Fruit fly (Drosophila melanogaster) whole organism, embryonic: ENCODE measurements around the gene CG32984.

Experiments used
- CG10147 ChIP-seq: fragments of 200-800 bp; sonication (Bioruptor generic); optimal IDR thresholded peaks from 2 replicates; lab custom pipeline; 2019; ENCODE audit warnings: missing biosample characterization, mild to moderate bottlenecking, missing genetic modification characterization, moderate library complexity
- CG10565 ChIP-seq: fragments of 200-800 bp; sonication (Bioruptor generic); optimal IDR thresholded peaks from 3 replicates; lab custom pipeline; 2016; ENCODE audit warnings: missing biosample characterization, mild to moderate bottlenecking, missing genetic modification characterization
- CG11247 ChIP-seq: fragments of 200-800 bp; sonication (Bioruptor generic); IDR thresholded peaks from 2 replicates; pipeline ENCODE4 v1.3.6; 2022; ENCODE audit warnings: missing biosample characterization, missing genetic modification characterization
- CG12236 ChIP-seq: fragments of 200-800 bp; sonication (Bioruptor generic); optimal IDR thresholded peaks from 2 replicates; lab custom pipeline; 2016; ENCODE audit warnings: missing biosample characterization, missing genetic modification characterization
- CG13123 ChIP-seq: fragments of 200-800 bp; sonication (Bioruptor generic); optimal IDR thresholded peaks from 2 replicates; lab custom pipeline; 2016; ENCODE audit warnings: missing biosample characterization, missing genetic modification characterization
- CG14014 ChIP-seq: fragments of 200-800 bp; sonication (Bioruptor generic); IDR thresholded peaks from 2 replicates; pipeline ENCODE4 v1.3.6; 2022; ENCODE audit warnings: missing biosample characterization, missing genetic modification characterization
- CG1529 ChIP-seq: fragments of 200-800 bp; sonication (Bioruptor generic); optimal IDR thresholded peaks from 3 replicates; lab custom pipeline; 2018; ENCODE audit warnings: missing biosample characterization, missing genetic modification characterization
- CG16863 ChIP-seq: fragments of 200-800 bp; sonication (Bioruptor generic); optimal IDR thresholded peaks from 3 replicates; lab custom pipeline; 2016; ENCODE audit warnings: missing biosample characterization, missing genetic modification characterization
- CG17361 ChIP-seq: fragments of 200-800 bp; sonication (Bioruptor generic); IDR thresholded peaks from 3 replicates; pipeline ENCODE4 v1.3.6; 2022; ENCODE audit warnings: missing biosample characterization, missing genetic modification characterization
- CG18764 ChIP-seq: fragments of 200-800 bp; sonication (Bioruptor generic); optimal IDR thresholded peaks from 3 replicates; lab custom pipeline; 2016; ENCODE audit warnings: missing biosample characterization, missing genetic modification characterization
- CG2202 ChIP-seq: fragments of 200-800 bp; sonication (Bioruptor generic); optimal IDR thresholded peaks from 2 replicates; lab custom pipeline; 2018; ENCODE audit warnings: missing biosample characterization, mild to moderate bottlenecking, missing genetic modification characterization
- CG30403 ChIP-seq: fragments of 200-800 bp; sonication (Bioruptor generic); optimal IDR thresholded peaks from 3 replicates; lab custom pipeline; 2016; ENCODE audit warnings: missing biosample characterization, missing genetic modification characterization
- CG3065 ChIP-seq: fragments of 200-800 bp; sonication (Bioruptor generic); optimal IDR thresholded peaks from 2 replicates; lab custom pipeline; 2016; ENCODE audit warnings: missing biosample characterization, missing genetic modification characterization
- CG4707 ChIP-seq: fragments of 200-800 bp; sonication (Bioruptor generic); optimal IDR thresholded peaks from 2 replicates; lab custom pipeline; 2018; ENCODE audit warnings: missing biosample characterization, mild to moderate bottlenecking, missing genetic modification characterization, moderate library complexity
- CG4820 ChIP-seq: fragments of 200-800 bp; sonication (Bioruptor generic); optimal IDR thresholded peaks from 3 replicates; lab custom pipeline; 2016; ENCODE audit warnings: missing biosample characterization, missing genetic modification characterization
- CG4854 ChIP-seq: fragments of 200-800 bp; sonication (Bioruptor generic); optimal IDR thresholded peaks from 2 replicates; lab custom pipeline; 2016; ENCODE audit warnings: missing biosample characterization, missing genetic modification characterization, inconsistent platforms
- CG6765 ChIP-seq: fragments of 200-800 bp; sonication (Bioruptor generic); optimal IDR thresholded peaks from 3 replicates; lab custom pipeline; 2017; ENCODE audit warnings: missing biosample characterization, mild to moderate bottlenecking, missing genetic modification characterization
- CG8089 ChIP-seq: fragments of 200-800 bp; sonication (Bioruptor generic); optimal IDR thresholded peaks from 3 replicates; lab custom pipeline; 2016; ENCODE audit warnings: missing biosample characterization, missing genetic modification characterization
- CG8281 ChIP-seq: fragments of 200-800 bp; sonication (Bioruptor generic); optimal IDR thresholded peaks from 2 replicates; lab custom pipeline; 2018; ENCODE audit warnings: missing biosample characterization, mild to moderate bottlenecking, missing genetic modification characterization, moderate library complexity
- CG8290 ChIP-seq, 3 experiments: fragments of 200-800 bp; sonication (Bioruptor generic); optimal IDR thresholded peaks; 2 replicates each; lab custom pipeline; 2016 to 2019; ENCODE audit warnings: missing biosample characterization in 3 of 3, missing genetic modification characterization in 3 of 3, mild to moderate bottlenecking in 2 of 3, moderate library complexity in 1 of 3
- CG9797 ChIP-seq: fragments of 200-800 bp; sonication (Bioruptor generic); optimal IDR thresholded peaks from 3 replicates; lab custom pipeline; 2018; ENCODE audit warnings: missing biosample characterization, mild to moderate bottlenecking, missing genetic modification characterization
- Dad ChIP-seq: fragments of 200-800 bp; sonication (Bioruptor generic); optimal IDR thresholded peaks from 3 replicates; lab custom pipeline; 2016; ENCODE audit warnings: missing biosample characterization, missing genetic modification characterization
- Dip2 ChIP-seq: fragments of 200-800 bp; sonication (Bioruptor generic); IDR thresholded peaks from 2 replicates; pipeline ENCODE4 v1.3.6; 2022; ENCODE audit warnings: missing biosample characterization, missing genetic modification characterization
- Ets65A ChIP-seq: fragments of 200-800 bp; sonication (Bioruptor generic); peaks from one replicate; lab custom pipeline; 2016; ENCODE audit warnings: missing biosample characterization, missing genetic modification characterization
- GATAe ChIP-seq: fragments of 200-800 bp; sonication (Bioruptor generic); conservative IDR thresholded peaks from 2 replicates; pipeline ENCODE4 v1.3.6; 2022; ENCODE audit warnings: missing biosample characterization, missing genetic modification characterization
- Hand ChIP-seq: fragments of 200-800 bp; sonication (Bioruptor generic); optimal IDR thresholded peaks from 2 replicates; lab custom pipeline; 2017; ENCODE audit warnings: mild to moderate bottlenecking, missing biosample characterization, missing genetic modification reagents, missing genetic modification characterization
- Med ChIP-seq: fragments of 200-800 bp; sonication (Bioruptor generic); peaks from one replicate; lab custom pipeline; 2016; ENCODE audit warnings: missing biosample characterization, missing genetic modification characterization, mild to moderate bottlenecking, inconsistent platforms, moderate library complexity
- Opbp ChIP-seq: fragments of 200-800 bp; sonication (Bioruptor generic); IDR thresholded peaks from 3 replicates; pipeline ENCODE4 v1.3.6; 2022; ENCODE audit warnings: missing biosample characterization, missing genetic modification characterization; ENCODE audit not compliant: partially characterized antibody
- Pdp1 ChIP-seq, 2 experiments: fragments of 200-800 bp; sonication (Bioruptor generic); optimal IDR thresholded peaks; 3 replicates each; lab custom pipeline; 2016; ENCODE audit warnings: missing biosample characterization in 2 of 2, missing genetic modification characterization in 2 of 2, mild to moderate bottlenecking in 1 of 2, moderate library complexity in 1 of 2
- Rx ChIP-seq: fragments of 200-800 bp; sonication (Bioruptor generic); IDR thresholded peaks from 2 replicates; pipeline ENCODE4 v1.3.6; 2022; ENCODE audit warnings: missing biosample characterization, missing genetic modification characterization
- Xrp1 ChIP-seq: fragments of 200-800 bp; sonication (Bioruptor generic); IDR thresholded peaks from 2 replicates; pipeline ENCODE4 v1.3.6; 2022; ENCODE audit warnings: missing biosample characterization, missing genetic modification characterization
- cato ChIP-seq: fragments of 200-800 bp; sonication (Bioruptor generic); optimal IDR thresholded peaks from 2 replicates; lab custom pipeline; 2016; ENCODE audit warnings: missing biosample characterization, missing genetic modification characterization, borderline replicate concordance
- cg ChIP-seq: fragments of 200-800 bp; sonication (Bioruptor generic); optimal IDR thresholded peaks from 3 replicates; lab custom pipeline; 2019; ENCODE audit warnings: missing biosample characterization, mild to moderate bottlenecking, missing genetic modification characterization, moderate library complexity
- crol ChIP-seq: fragments of 200-800 bp; sonication (Bioruptor generic); IDR thresholded peaks from 2 replicates; pipeline ENCODE4 v1.3.6; 2022; ENCODE audit warnings: missing biosample characterization, missing genetic modification characterization
- danr ChIP-seq: fragments of 200-800 bp; sonication (Bioruptor generic); IDR thresholded peaks from 2 replicates; pipeline ENCODE4 v1.3.6; 2022; ENCODE audit warnings: missing biosample characterization, missing genetic modification characterization
- dmrt11E ChIP-seq: fragments of 200-800 bp; sonication (Bioruptor generic); optimal IDR thresholded peaks from 3 replicates; lab custom pipeline; 2018; ENCODE audit warnings: missing biosample characterization, mild to moderate bottlenecking, missing genetic modification characterization, moderate library complexity
- esg ChIP-seq: fragments of 200-800 bp; sonication (Bioruptor generic); conservative IDR thresholded peaks from 2 replicates; pipeline ENCODE4 v1.3.6; 2022; ENCODE audit warnings: missing biosample characterization, missing genetic modification characterization
- exex ChIP-seq: fragments of 200-800 bp; sonication (Bioruptor generic); optimal IDR thresholded peaks from 4 replicates; lab custom pipeline; 2018; ENCODE audit warnings: missing biosample characterization, mild to moderate bottlenecking, missing genetic modification characterization, moderate library complexity
- fd64A ChIP-seq: fragments of 200-800 bp; sonication (Bioruptor generic); optimal IDR thresholded peaks from 3 replicates; lab custom pipeline; 2018; ENCODE audit warnings: missing biosample characterization, mild to moderate bottlenecking, missing genetic modification characterization
- fd96Cb ChIP-seq: fragments of 200-800 bp; sonication (Bioruptor generic); optimal IDR thresholded peaks from 2 replicates; lab custom pipeline; 2018; ENCODE audit warnings: missing biosample characterization, mild to moderate bottlenecking, missing genetic modification characterization, moderate library complexity
- gfzf ChIP-seq: fragments of 200-800 bp; sonication (Bioruptor generic); optimal IDR thresholded peaks from 2 replicates; lab custom pipeline; 2016; ENCODE audit warnings: missing biosample characterization, mild to moderate bottlenecking, missing genetic modification characterization, moderate library complexity
- gsb ChIP-seq: fragments of 200-800 bp; sonication (Bioruptor generic); IDR thresholded peaks from 2 replicates; pipeline ENCODE4 v1.3.6; 2022; ENCODE audit warnings: missing biosample characterization, missing genetic modification characterization
- ken ChIP-seq: fragments of 200-800 bp; sonication (Bioruptor generic); IDR thresholded peaks from 3 replicates; pipeline ENCODE4 v1.3.6; 2022; ENCODE audit warnings: missing biosample characterization, missing genetic modification characterization
- lab ChIP-seq: fragments of 200-800 bp; sonication (Bioruptor generic); optimal IDR thresholded peaks from 3 replicates; lab custom pipeline; 2017; ENCODE audit warnings: missing biosample characterization, missing genetic modification characterization, mild to moderate bottlenecking, moderate library complexity, missing genetic modification reagents
- odd ChIP-seq: fragments of 200-800 bp; sonication (Bioruptor generic); optimal IDR thresholded peaks from 2 replicates; lab custom pipeline; 2017; ENCODE audit warnings: missing biosample characterization, mild to moderate bottlenecking, missing genetic modification characterization
- p53 ChIP-seq: fragments of 200-800 bp; sonication (Bioruptor generic); optimal IDR thresholded peaks from 2 replicates; lab custom pipeline; 2016; ENCODE audit warnings: missing biosample characterization, missing genetic modification characterization
- ranshi ChIP-seq: fragments of 200-800 bp; sonication (Bioruptor generic); IDR thresholded peaks from 2 replicates; pipeline ENCODE4 v1.3.6; 2022; ENCODE audit warnings: missing biosample characterization, missing genetic modification characterization
- sim ChIP-seq: fragments of 200-800 bp; sonication (Bioruptor generic); IDR thresholded peaks from 2 replicates; pipeline ENCODE4 v1.3.6; 2022; ENCODE audit warnings: missing biosample characterization, missing genetic modification characterization
- slp2 ChIP-seq: fragments of 200-800 bp; sonication (Bioruptor generic); optimal IDR thresholded peaks from 2 replicates; lab custom pipeline; 2016; ENCODE audit warnings: missing biosample characterization, missing genetic modification characterization
- vnd ChIP-seq: fragments of 200-800 bp; sonication (Bioruptor generic); IDR thresholded peaks from 3 replicates; pipeline ENCODE4 v1.3.6; 2022; ENCODE audit warnings: missing biosample characterization, missing genetic modification characterization; ENCODE audit not compliant: partially characterized antibody
- z ChIP-seq: fragments of 200-800 bp; sonication (Bioruptor generic); IDR thresholded peaks from 3 replicates; pipeline ENCODE4 v1.3.6; 2022; ENCODE audit warnings: missing biosample characterization, missing genetic modification characterization
- zen ChIP-seq: fragments of 200-800 bp; sonication (Bioruptor generic); optimal IDR thresholded peaks from 3 replicates; lab custom pipeline; 2018; ENCODE audit warnings: missing biosample characterization, mild to moderate bottlenecking, missing genetic modification characterization, moderate library complexity

The CG32984 gene

DNA sequence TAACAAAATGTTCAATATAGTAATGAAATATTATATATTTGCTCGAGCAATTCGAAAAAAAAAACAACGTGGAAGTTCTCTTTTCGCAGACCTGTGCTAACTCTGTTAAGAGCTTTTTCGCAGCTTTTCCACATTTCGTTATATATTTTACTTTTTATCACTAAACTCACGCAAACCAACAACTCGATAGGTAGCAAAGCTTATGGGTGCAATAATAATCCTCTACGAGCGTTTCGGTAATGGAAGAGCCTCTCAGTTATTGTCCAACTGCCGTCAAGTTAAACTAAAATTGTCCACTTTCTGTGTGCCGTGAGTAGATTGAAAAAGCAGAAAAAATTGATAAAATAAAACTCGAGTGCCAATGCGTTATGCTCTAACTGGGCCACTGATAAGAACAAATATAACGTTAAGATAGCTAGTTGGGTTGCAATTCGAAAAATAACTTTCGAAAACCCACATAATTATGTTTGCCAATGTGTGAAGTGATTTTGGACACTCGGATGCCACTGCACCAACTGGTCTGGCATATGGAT, 31.0 kb upstream of the CG32984 start, which contains the start of gene Tsp29Fa (continued):
- no peak for TF ChIP-seq CG11247 (GFP tag; lab: Robert Waterston, UW)
- no peak for TF ChIP-seq CG4820 (GFP tag; lab: Kevin White, UChicago)
- no peak for TF ChIP-seq ranshi (GFP tag; lab: Robert Waterston, UW)
- no peak for TF ChIP-seq p53 (GFP tag; lab: Kevin White, UChicago)
- no peak for TF ChIP-seq CG18764
- no peak for TF ChIP-seq CG13123 (GFP tag; lab: Kevin White, UChicago)
- no peak for TF ChIP-seq CG3065
- peak; percentile 23 for TF ChIP-seq CG8281 (tag; lab: Kevin White, UChicago)
- TF ChIP-seq lab, result peak; percentile 0
- peak; percentile 9 for TF ChIP-seq Med
- no peak for TF ChIP-seq z (GFP tag; lab: Robert Waterston, UW)
- no peak for TF ChIP-seq CG14014 (GFP tag; lab: Robert Waterston, UW)
- no peak for TF ChIP-seq odd (GFP tag; lab: Kevin White, UChicago)
- no peak for TF ChIP-seq CG8089
- TF ChIP-seq Dad, result no peak
- no peak for TF ChIP-seq fd64A (GFP tag; lab: Kevin White, UChicago)
- TF ChIP-seq sim (GFP tag; lab: Robert Waterston, UW), result no peak
- no peak for TF ChIP-seq CG9797 (GFP tag; lab: Kevin White, UChicago)
- peak; percentile 64 for TF ChIP-seq exex
- TF ChIP-seq Ets65A (GFP tag; lab: Kevin White, UChicago), result peak; percentile 57
- TF ChIP-seq CG2202 (tag; lab: Kevin White, UChicago), result no peak
- no peak for TF ChIP-seq CG1529 (GFP tag; lab: Kevin White, UChicago)
- no peak for TF ChIP-seq CG4707 (GFP tag; lab: Kevin White, UChicago)
- no peak for TF ChIP-seq Xrp1 (GFP tag; lab: Robert Waterston, UW)
- no peak for TF ChIP-seq esg (GFP tag; lab: Robert Waterston, UW)
- no peak for TF ChIP-seq cg (GFP tag; lab: Kevin White, UChicago)
- TF ChIP-seq slp2 (GFP tag; lab: Kevin White, UChicago), result no peak
- 0 out of 3 replicates have a peak, but pooled peaks have one; percentile 33 for TF ChIP-seq vnd (GFP tag; lab: Robert Waterston, UW)
- no peak for TF ChIP-seq CG30403
- TF ChIP-seq Opbp (GFP tag; lab: Robert Waterston, UW), result no peak
- TF ChIP-seq CG10147 (GFP tag; lab: Kevin White, UChicago), result no peak
- no peak for TF ChIP-seq cato (GFP tag; lab: Kevin White, UChicago)
- TF ChIP-seq danr, result no peak
- no peak for TF ChIP-seq CG4854
- no peak for TF ChIP-seq crol (GFP tag; lab: Robert Waterston, UW)
- TF ChIP-seq fd96Cb (tag; lab: Kevin White, UChicago), result no peak
- TF ChIP-seq CG10565 (GFP tag; lab: Kevin White, UChicago), result no peak
- peak; percentile 40; the same call in 1 of the 2 replicates for TF ChIP-seq GATAe (GFP tag; lab: Robert Waterston, UW)
- no peak for TF ChIP-seq Hand (GFP tag; lab: Kevin White, UChicago)
- TF ChIP-seq, all 482 proteins: peak for 11

DNA sequence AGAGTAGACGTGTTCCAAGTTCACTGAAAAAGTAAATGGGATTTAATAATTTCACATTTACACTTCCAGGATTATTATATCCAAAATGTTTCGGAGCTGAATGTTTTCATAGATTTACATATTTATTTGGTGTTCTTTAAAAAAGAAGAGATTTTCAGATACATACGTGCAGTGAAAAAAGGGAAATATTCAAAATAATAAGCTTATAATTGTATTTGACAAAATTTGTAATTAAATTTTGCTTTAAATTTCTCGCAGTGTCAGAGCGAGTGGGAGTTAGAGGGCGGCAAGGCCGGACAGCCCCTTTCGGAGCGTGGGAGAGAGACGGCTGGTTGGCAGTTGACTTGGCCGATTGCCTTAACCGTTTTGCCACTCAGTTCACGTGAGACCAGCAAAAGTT, 27.8 kb upstream of the CG32984 start, which contains the start of gene Tsp29Fb:
Gene Tsp29Fb, plus strand, starts transcription at position 388 of the 400 bp plus-strand sequence.
- TF ChIP-seq Rx (GFP tag; lab: Robert Waterston, UW) (peak; percentile 47; the same call in 1 of the 2 replicates), CG8290 (GFP tag; optimal IDR thresholded peaks at IDR 0.05; lab: Kevin White, UChicago) (no peak), CG8290 (tag; optimal IDR thresholded peaks at IDR 0.05; lab: Kevin White, UChicago) (peak in 1 of 2 experiments; percentile 10), gsb (GFP tag; lab: Robert Waterston, UW) (no peak), dmrt11E (tag; lab: Kevin White, UChicago) (no peak), CG6765 (GFP tag; lab: Kevin White, UChicago) (peak; percentile 79), CG17361 (GFP tag; lab: Robert Waterston, UW) (peak; percentile 78), Pdp1 (GFP tag; optimal IDR thresholded peaks at IDR 0.05; lab: Kevin White, UChicago) (peak; percentile 47 to 59), zen (no peak), CG4820 (GFP tag; lab: Kevin White, UChicago) (peak; percentile 51), CG12236 (GFP tag; lab: Kevin White, UChicago) (no peak), gfzf (no peak), ken (GFP tag; lab: Robert Waterston, UW) (0 out of 3 replicates have a peak, but pooled peaks have one; percentile 35), Dip2 (GFP tag; lab: Robert Waterston, UW) (no peak), CG16863 (peak; percentile 31)
